Fruit fly (Drosophila melanogaster): ENCODE data around the gene vanin-like.

The vanin-like gene

DNA sequence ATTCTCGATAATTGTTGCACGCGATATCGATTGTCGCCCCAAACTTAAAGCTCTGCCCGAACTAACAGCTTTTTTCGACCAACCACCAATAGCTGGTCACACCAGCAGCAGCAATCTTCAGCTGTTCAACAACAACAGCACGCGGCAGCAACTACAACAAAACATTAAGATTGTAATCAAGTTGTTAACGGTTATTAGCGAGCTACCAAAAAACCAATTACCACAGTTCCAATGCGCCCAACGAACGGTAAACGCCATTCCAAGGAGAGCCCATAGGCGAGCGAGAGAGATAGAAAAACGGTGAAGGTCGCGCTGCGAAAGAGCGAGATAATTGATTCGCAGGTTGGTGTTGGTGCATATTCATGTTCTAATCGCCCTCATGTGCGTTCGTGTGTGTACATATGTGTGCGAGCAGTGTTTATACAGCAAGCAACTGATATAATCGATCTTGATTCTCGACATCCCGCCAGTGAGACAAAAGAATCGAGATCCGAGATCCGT lies 17.5 kb upstream of the vanin-like start, which contains the start of gene Efr (continued):
- TF ChIP-seq crp (GFP tag; optimal IDR thresholded peaks at IDR 0.05) (peak in 1 of 2 experiments; percentile 83), Rx (GFP tag; IDR thresholded peaks at IDR 0.05) (no peak), maf-S (GFP tag; optimal IDR thresholded peaks at IDR 0.05) (no peak), CG7271 (tag; optimal IDR thresholded peaks at IDR 0.05) (no peak), chm (GFP tag; IDR thresholded peaks at IDR 0.05) (no peak), lbe (GFP tag; optimal IDR thresholded peaks at IDR 0.05) (no peak), zfh2 (GFP tag; optimal IDR thresholded peaks at IDR 0.05) (no peak), CG4707 (GFP tag; optimal IDR thresholded peaks at IDR 0.05) (no peak), CG6272 (GFP tag; IDR thresholded peaks at IDR 0.05) (no peak), CG3838 (GFP tag; optimal IDR thresholded peaks at IDR 0.05) (peak; percentile 61), CG12769 (tag; optimal IDR thresholded peaks at IDR 0.05) (no peak), sd (tag; optimal IDR thresholded peaks at IDR 0.05) (peak; percentile 80), bigmax (GFP tag; optimal IDR thresholded peaks at IDR 0.05) (no peak), CG13894 (tag; optimal IDR thresholded peaks at IDR 0.05) (peak; percentile 17), Pdp1 (GFP tag; optimal IDR thresholded peaks at IDR 0.05) (peak in 1 of 2 experiments; percentile 50), Sry-β (GFP tag; optimal IDR thresholded peaks at IDR 0.05) (no peak), Sox102F (GFP tag; optimal IDR thresholded peaks at IDR 0.05) (no peak), odd (GFP tag; optimal IDR thresholded peaks at IDR 0.05) (no peak), usp (GFP tag; optimal IDR thresholded peaks at IDR 0.05) (no peak), CG10209 (GFP tag; optimal IDR thresholded peaks at IDR 0.05) (no peak), shn (GFP tag; optimal IDR thresholded peaks at IDR 0.05) (no peak), Trl (optimal IDR thresholded peaks at IDR 0.05) (peak in 1 of 2 experiments; percentile 35), Trl (GFP tag; optimal IDR thresholded peaks at IDR 0.05) (no peak), Poxn (GFP tag; IDR thresholded peaks at IDR 0.05) (no peak), CG15696 (tag; optimal IDR thresholded peaks at IDR 0.05) (no peak), z (GFP tag; IDR thresholded peaks at IDR 0.05) (no peak), fd3F (GFP tag; optimal IDR thresholded peaks at IDR 0.05) (no peak), pros (GFP tag; optimal IDR thresholded peaks at IDR 0.05) (no peak), CG8765 (GFP tag; IDR thresholded peaks at IDR 0.05) (no peak), CG10147 (GFP tag; optimal IDR thresholded peaks at IDR 0.05) (peak; percentile 10), ems (GFP tag; optimal IDR thresholded peaks at IDR 0.05) (no peak), gro (GFP tag; optimal IDR thresholded peaks at IDR 0.05) (no peak), CG3847 (GFP tag; IDR thresholded peaks at IDR 0.05) (no peak), HmgD (GFP tag; optimal IDR thresholded peaks at IDR 0.05) (no peak), CG5245 (GFP tag; optimal IDR thresholded peaks at IDR 0.05) (no peak), CG2116 (GFP tag; optimal IDR thresholded peaks at IDR 0.05) (peak; percentile 22), chn (GFP tag; optimal IDR thresholded peaks at IDR 0.05) (no peak), rib (GFP tag; IDR thresholded peaks at IDR 0.05) (peak; percentile 34; the same call in 1 of the 2 replicates), HLH3B (GFP tag; IDR thresholded peaks at IDR 0.05) (no peak), Xbp1 (GFP tag; optimal IDR thresholded peaks at IDR 0.05) (no peak), gsb (GFP tag; IDR thresholded peaks at IDR 0.05) (no peak), CG4328 (GFP tag; optimal IDR thresholded peaks at IDR 0.05) (peak; percentile 47), CG13287 (GFP tag; IDR thresholded peaks at IDR 0.05; ENCODE audit: partially characterized antibody) (peak; percentile 60), CG8944 (GFP tag; optimal IDR thresholded peaks at IDR 0.05) (no peak), CG13296 (GFP tag; optimal IDR thresholded peaks at IDR 0.05) (peak; percentile 31), Dp (GFP tag; optimal IDR thresholded peaks at IDR 0.05) (peak; percentile 84), crol (GFP tag; IDR thresholded peaks at IDR 0.05) (no peak), HLHmδ (GFP tag; optimal IDR thresholded peaks at IDR 0.05) (no peak), sna (GFP tag; IDR thresholded peaks at IDR 0.05; ENCODE audit: partially characterized antibody) (no peak), CG15073 (GFP tag; optimal IDR thresholded peaks at IDR 0.05) (no peak), CG11247 (GFP tag; IDR thresholded peaks at IDR 0.05) (no peak)
